Fruit fly (Drosophila melanogaster) whole organism, prepupa: Measurements from ENCODE around the gene CG34149.
A peak's percentile ranks its signal among the peaks of the same experiment; 100 is the strongest.

Source experiments
- Blimp-1 ChIP-seq: fragments of 200-800 bp; sonication (Bioruptor generic); optimal IDR thresholded peaks from 3 replicates; lab custom pipeline; 2017; ENCODE audit warnings: missing biosample characterization, missing genetic modification characterization, mild to moderate bottlenecking, moderate library complexity, missing genetic modification reagents
- CG10631 ChIP-seq: fragments of 200-800 bp; sonication (Bioruptor generic); optimal IDR thresholded peaks from 2 replicates; lab custom pipeline; 2016; ENCODE audit warnings: missing biosample characterization, missing genetic modification characterization
- CG10669 ChIP-seq: fragments of 200-800 bp; sonication (Bioruptor generic); optimal IDR thresholded peaks from 3 replicates; lab custom pipeline; 2018; ENCODE audit warnings: missing biosample characterization, mild to moderate bottlenecking, missing genetic modification characterization, moderate library complexity
- CG11294 ChIP-seq: fragments of 200-800 bp; sonication (Bioruptor generic); IDR thresholded peaks from 2 replicates; pipeline ENCODE4 v1.3.6; 2022; ENCODE audit warnings: missing biosample characterization, missing genetic modification characterization
- CG11902 ChIP-seq: fragments of 200-800 bp; sonication (Bioruptor generic); optimal IDR thresholded peaks from 3 replicates; lab custom pipeline; 2016; ENCODE audit warnings: missing biosample characterization, missing genetic modification characterization
- CG3032 ChIP-seq: fragments of 200-800 bp; optimal IDR thresholded peaks from 2 replicates; lab custom pipeline; 2019; ENCODE audit warnings: missing biosample characterization, mild to moderate bottlenecking, missing genetic modification characterization, moderate library complexity
- CG31627 ChIP-seq: fragments of 200-800 bp; sonication (Bioruptor generic); optimal IDR thresholded peaks from 3 replicates; lab custom pipeline; 2016; ENCODE audit warnings: missing biosample characterization, missing genetic modification characterization
- CG32006 ChIP-seq: fragments of 200-800 bp; sonication (Bioruptor generic); optimal IDR thresholded peaks from 3 replicates; lab custom pipeline; 2017; ENCODE audit warnings: missing biosample characterization, mild to moderate bottlenecking, missing genetic modification characterization
- CG34406 ChIP-seq: fragments of 200-800 bp; sonication (Bioruptor generic); optimal IDR thresholded peaks from 3 replicates; lab custom pipeline; 2016; ENCODE audit warnings: missing biosample characterization, missing genetic modification characterization
- CG3919 ChIP-seq: fragments of 200-800 bp; sonication (Bioruptor generic); optimal IDR thresholded peaks from 3 replicates; lab custom pipeline; 2016; ENCODE audit warnings: missing biosample characterization, missing genetic modification characterization
- CG4318 ChIP-seq: fragments of 200-800 bp; sonication (Bioruptor generic); optimal IDR thresholded peaks from 3 replicates; lab custom pipeline; 2017; ENCODE audit warnings: missing biosample characterization, mild to moderate bottlenecking, missing genetic modification characterization
- CG6276 ChIP-seq: fragments of 200-800 bp; sonication (Bioruptor generic); optimal IDR thresholded peaks from 2 replicates; lab custom pipeline; 2017; ENCODE audit warnings: missing biosample characterization, mild to moderate bottlenecking, missing genetic modification characterization
- CG6792 ChIP-seq: fragments of 200-800 bp; sonication (Bioruptor generic); optimal IDR thresholded peaks from 3 replicates; lab custom pipeline; 2016; ENCODE audit warnings: missing biosample characterization, missing genetic modification characterization
- CG6854 ChIP-seq: fragments of 200-800 bp; sonication (Bioruptor generic); optimal IDR thresholded peaks from 2 replicates; lab custom pipeline; 2017; ENCODE audit warnings: missing biosample characterization, mild to moderate bottlenecking, missing genetic modification characterization
- CG7368 ChIP-seq: fragments of 200-800 bp; sonication (Bioruptor generic); optimal IDR thresholded peaks from 3 replicates; lab custom pipeline; 2016; ENCODE audit warnings: missing biosample characterization, missing genetic modification characterization
- CG8119 ChIP-seq: fragments of 200-800 bp; sonication (Bioruptor generic); IDR thresholded peaks from 3 replicates; pipeline ENCODE4 v1.3.6; 2022; ENCODE audit warnings: missing biosample characterization, missing genetic modification characterization
- CG8319 ChIP-seq: fragments of 200-800 bp; sonication (Bioruptor generic); optimal IDR thresholded peaks from 3 replicates; lab custom pipeline; 2016; ENCODE audit warnings: missing biosample characterization, missing genetic modification characterization
- CG8632 ChIP-seq: fragments of 200-800 bp; sonication (Bioruptor generic); optimal IDR thresholded peaks from 3 replicates; lab custom pipeline; 2016; ENCODE audit warnings: missing biosample characterization, missing genetic modification characterization
- CG9139 ChIP-seq: fragments of 200-800 bp; sonication (Bioruptor generic); optimal IDR thresholded peaks from 3 replicates; lab custom pipeline; 2017; ENCODE audit warnings: missing biosample characterization, mild to moderate bottlenecking, missing genetic modification characterization
- Eip75B ChIP-seq: fragments of 200-800 bp; sonication (Bioruptor generic); optimal IDR thresholded peaks from 3 replicates; lab custom pipeline; 2016; ENCODE audit warnings: missing biosample characterization, missing genetic modification characterization
- Eip78C ChIP-seq: fragments of 200-800 bp; sonication (Bioruptor generic); peaks from one replicate; lab custom pipeline; 2016; ENCODE audit warnings: missing biosample characterization, missing genetic modification characterization
- Ets21C ChIP-seq: fragments of 200-800 bp; sonication (Bioruptor generic); optimal IDR thresholded peaks from 3 replicates; lab custom pipeline; 2016; ENCODE audit warnings: missing biosample characterization, missing genetic modification characterization
- Ets96B ChIP-seq: fragments of 200-800 bp; optimal IDR thresholded peaks from 2 replicates; lab custom pipeline; 2019; ENCODE audit warnings: missing biosample characterization, mild to moderate bottlenecking, missing genetic modification characterization, moderate library complexity
- Hr39 ChIP-seq: fragments of 200-800 bp; sonication (Bioruptor generic); optimal IDR thresholded peaks from 2 replicates; lab custom pipeline; 2016; ENCODE audit warnings: missing biosample characterization, missing genetic modification characterization
- Lpt ChIP-seq: fragments of 200-800 bp; sonication (Bioruptor generic); optimal IDR thresholded peaks from 3 replicates; lab custom pipeline; 2016; ENCODE audit warnings: missing biosample characterization, missing genetic modification characterization
- Met ChIP-seq: fragments of 200-800 bp; sonication (Bioruptor generic); optimal IDR thresholded peaks from 3 replicates; lab custom pipeline; 2016; ENCODE audit warnings: missing biosample characterization, missing genetic modification characterization
- OdsH ChIP-seq: fragments of 200-800 bp; sonication (Bioruptor generic); optimal IDR thresholded peaks from 3 replicates; lab custom pipeline; 2016; ENCODE audit warnings: missing biosample characterization, missing genetic modification characterization
- Smox ChIP-seq: fragments of 200-800 bp; sonication (Bioruptor generic); optimal IDR thresholded peaks from 3 replicates; lab custom pipeline; 2016; ENCODE audit warnings: missing biosample characterization, missing genetic modification characterization
- Sox102F ChIP-seq: fragments of 200-800 bp; sonication (Bioruptor generic); optimal IDR thresholded peaks from 2 replicates; lab custom pipeline; 2016; ENCODE audit warnings: missing biosample characterization, mild to moderate bottlenecking, missing genetic modification characterization
- Sox14 ChIP-seq: fragments of 200-800 bp; sonication (Bioruptor generic); optimal IDR thresholded peaks from 3 replicates; lab custom pipeline; 2016; ENCODE audit warnings: missing biosample characterization, missing genetic modification characterization
- Sox15 ChIP-seq: fragments of 200-800 bp; sonication (Bioruptor generic); optimal IDR thresholded peaks from 3 replicates; lab custom pipeline; 2016; ENCODE audit warnings: missing biosample characterization, missing genetic modification characterization
- achi ChIP-seq: fragments of 200-800 bp; sonication (Bioruptor generic); optimal IDR thresholded peaks from 3 replicates; lab custom pipeline; 2016; ENCODE audit warnings: missing biosample characterization, missing genetic modification characterization
- acj6 ChIP-seq: fragments of 200-800 bp; sonication (Bioruptor generic); optimal IDR thresholded peaks from 3 replicates; lab custom pipeline; 2016; ENCODE audit warnings: missing biosample characterization, missing genetic modification characterization
- cyc ChIP-seq: fragments of 200-800 bp; sonication (Bioruptor generic); optimal IDR thresholded peaks from 3 replicates; lab custom pipeline; 2016; ENCODE audit warnings: missing biosample characterization, missing genetic modification characterization
- dac ChIP-seq: fragments of 200-800 bp; sonication (Bioruptor generic); optimal IDR thresholded peaks from 2 replicates; lab custom pipeline; 2017; ENCODE audit warnings: missing biosample characterization, mild to moderate bottlenecking, missing genetic modification characterization
- esn ChIP-seq: fragments of 200-800 bp; sonication (Bioruptor generic); optimal IDR thresholded peaks from 2 replicates; lab custom pipeline; 2016; ENCODE audit warnings: missing biosample characterization, mild to moderate bottlenecking, missing genetic modification characterization, moderate library complexity
- fd59A ChIP-seq: fragments of 200-800 bp; sonication (Bioruptor generic); optimal IDR thresholded peaks from 2 replicates; lab custom pipeline; 2017; ENCODE audit warnings: missing biosample characterization, mild to moderate bottlenecking, missing genetic modification characterization, missing genetic modification reagents
- fd85E ChIP-seq: fragments of 200-800 bp; sonication (Bioruptor generic); optimal IDR thresholded peaks from 3 replicates; lab custom pipeline; 2016; ENCODE audit warnings: missing biosample characterization, missing genetic modification characterization
- lz ChIP-seq: fragments of 200-800 bp; sonication (Bioruptor generic); optimal IDR thresholded peaks from 3 replicates; lab custom pipeline; 2016; ENCODE audit warnings: missing biosample characterization, missing genetic modification characterization
- net ChIP-seq: fragments of 200-800 bp; sonication (Bioruptor generic); optimal IDR thresholded peaks from 3 replicates; lab custom pipeline; 2016; ENCODE audit warnings: missing biosample characterization, missing genetic modification characterization
- svp ChIP-seq: fragments of 200-800 bp; sonication (Bioruptor generic); peaks from one replicate; lab custom pipeline; 2016; ENCODE audit warnings: missing biosample characterization, missing genetic modification characterization

CG34149 gene

dm6 chr3R:22410537-22411360, 30.8 kb downstream of the CG34149 start, which contains the start of the genes CG13850 and lqfR (continued):
- TF ChIP-seq CG4318 (GFP tag; lab: Kevin White, UChicago) (no peak), Ets21C (peak; percentile 71), fd59A (GFP tag; lab: Kevin White, UChicago) (peak; percentile 62), Sox15 (peak; percentile 70), Sox14 (GFP tag; lab: Kevin White, UChicago) (peak; percentile 79), net (peak; percentile 55), svp (peak; percentile 88), fd85E (GFP tag; lab: Kevin White, UChicago) (peak; percentile 38), Eip75B (peak; percentile 79), CG7368 (no peak), CG10631 (GFP tag; lab: Kevin White, UChicago) (peak; percentile 80), CG11902 (peak; percentile 72), CG6854 (GFP tag; lab: Kevin White, UChicago) (no peak), Eip78C (GFP tag; lab: Kevin White, UChicago) (peak; percentile 91), CG6792 (GFP tag; lab: Kevin White, UChicago) (peak; percentile 65), Met (GFP tag; lab: Kevin White, UChicago) (peak; percentile 77), dac (no peak), CG8632 (peak; percentile 71), esn (GFP tag; lab: Kevin White, UChicago) (peak; percentile 87), CG8119 (no peak), Ets96B (tag; lab: Kevin White, UChicago) (peak; percentile 6), lz (GFP tag; lab: Kevin White, UChicago) (peak; percentile 81), CG31627 (GFP tag; lab: Kevin White, UChicago) (peak; percentile 83), CG34406 (peak; percentile 65), CG8319 (GFP tag; lab: Kevin White, UChicago) (peak; percentile 69), acj6 (GFP tag; lab: Kevin White, UChicago) (peak; percentile 71), Hr39 (GFP tag; lab: Kevin White, UChicago) (peak; percentile 80), Blimp-1 (GFP tag; lab: Kevin White, UChicago) (peak; percentile 50), CG3919 (peak; percentile 74), CG6276 (GFP tag; lab: Kevin White, UChicago) (no peak), CG9139 (GFP tag; lab: Kevin White, UChicago) (peak; percentile 46), CG11294 (GFP tag; lab: Robert Waterston, UW) (peak; percentile 18; the same call in 1 of the 2 replicates), CG3032 (peak; percentile 73), achi (GFP tag; lab: Kevin White, UChicago) (peak; percentile 79), Sox102F (GFP tag; lab: Kevin White, UChicago) (no peak), CG10669 (no peak), Lpt (GFP tag; lab: Kevin White, UChicago) (peak; percentile 39), OdsH (GFP tag; lab: Kevin White, UChicago) (no peak), cyc (GFP tag; lab: Kevin White, UChicago) (peak; percentile 82), Smox (GFP tag; lab: Kevin White, UChicago) (peak; percentile 72), CG32006 (GFP tag; lab: Kevin White, UChicago) (no peak)
